Fruit fly (Drosophila melanogaster) whole organism, pupa: Measurements from ENCODE around the gene CG11151.

Experiments
- CG10348 ChIP-seq: fragments of 200-800 bp; sonication (Bioruptor generic); IDR thresholded peaks from 2 replicates; pipeline ENCODE4 v1.3.6; 2022; ENCODE audit warnings: missing biosample characterization, missing genetic modification characterization
- CG14655 ChIP-seq: fragments of 200-800 bp; sonication (Bioruptor generic); optimal IDR thresholded peaks from 3 replicates; lab custom pipeline; 2017; ENCODE audit warnings: mild to moderate bottlenecking, missing biosample characterization, missing genetic modification reagents, missing genetic modification characterization
- CG17806 ChIP-seq: fragments of 200-800 bp; sonication (Bioruptor generic); optimal IDR thresholded peaks from 2 replicates; lab custom pipeline; 2018; ENCODE audit warnings: missing biosample characterization, mild to moderate bottlenecking, missing genetic modification characterization, moderate library complexity
- CG8301 ChIP-seq: fragments of 200-800 bp; sonication (Bioruptor generic); optimal IDR thresholded peaks from 2 replicates; lab custom pipeline; 2018; ENCODE audit warnings: missing biosample characterization, mild to moderate bottlenecking, missing genetic modification characterization

dm6 chrX:13781739-13782502 is 42.4 kb downstream of the CG11151 start, which contains the start of the genes CtsB and amrt:
- TF ChIP-seq CG10348 (GFP tag; lab: Robert Waterston, UW) (no peak), CG17806 (tag; lab: Kevin White, UChicago) (peak; percentile 35), CG8301 (tag; lab: Kevin White, UChicago) (peak; percentile 43), CG14655 (GFP tag; lab: Kevin White, UChicago) (peak; percentile 71)
